Fruit fly (Drosophila melanogaster) whole organism, embryonic: ENCODE data around the gene CG18765.

ENCODE experiments used
- Atf3 ChIP-seq: fragments of 200-800 bp; sonication (Bioruptor generic); optimal IDR thresholded peaks from 3 replicates; lab custom pipeline; 2016; ENCODE audit warnings: missing biosample characterization, missing genetic modification characterization
- CG10979 ChIP-seq: fragments of 200-800 bp; sonication (Bioruptor generic); optimal IDR thresholded peaks from 2 replicates; lab custom pipeline; 2018; ENCODE audit warnings: missing biosample characterization, mild to moderate bottlenecking, missing genetic modification characterization, moderate library complexity
- CG12299 ChIP-seq: fragments of 200-800 bp; sonication (Bioruptor generic); optimal IDR thresholded peaks from 2 replicates; lab custom pipeline; 2018; ENCODE audit warnings: missing biosample characterization, mild to moderate bottlenecking, missing genetic modification characterization
- CG1233 ChIP-seq: fragments of 200-800 bp; sonication (Bioruptor generic); optimal IDR thresholded peaks from 4 replicates; lab custom pipeline; 2018; ENCODE audit warnings: missing biosample characterization, mild to moderate bottlenecking, missing genetic modification characterization
- CG13123 ChIP-seq: fragments of 200-800 bp; sonication (Bioruptor generic); optimal IDR thresholded peaks from 2 replicates; lab custom pipeline; 2016; ENCODE audit warnings: missing biosample characterization, missing genetic modification characterization
- CG14667 ChIP-seq: fragments of 200-800 bp; sonication (Bioruptor generic); IDR thresholded peaks from 2 replicates; pipeline ENCODE4 v1.3.6; 2022; ENCODE audit warnings: missing biosample characterization, missing genetic modification characterization
- CG15073 ChIP-seq: fragments of 200-800 bp; sonication (Bioruptor generic); optimal IDR thresholded peaks from 2 replicates; lab custom pipeline; 2016; ENCODE audit warnings: missing biosample characterization, missing genetic modification characterization
- CG1529 ChIP-seq: fragments of 200-800 bp; sonication (Bioruptor generic); optimal IDR thresholded peaks from 3 replicates; lab custom pipeline; 2018; ENCODE audit warnings: missing biosample characterization, missing genetic modification characterization
- CG18262 ChIP-seq: fragments of 200-800 bp; optimal IDR thresholded peaks from 3 replicates; lab custom pipeline; 2019; ENCODE audit warnings: missing biosample characterization, mild to moderate bottlenecking, missing genetic modification characterization, moderate library complexity
- CG18619 ChIP-seq: fragments of 200-800 bp; sonication (Bioruptor generic); optimal IDR thresholded peaks from 3 replicates; lab custom pipeline; 2017; ENCODE audit warnings: missing biosample characterization, mild to moderate bottlenecking, missing genetic modification characterization
- CG30020 ChIP-seq: fragments of 200-800 bp; optimal IDR thresholded peaks from 2 replicates; lab custom pipeline; 2019; ENCODE audit warnings: missing biosample characterization, mild to moderate bottlenecking, missing genetic modification characterization, moderate library complexity
- CG3065 ChIP-seq: fragments of 200-800 bp; sonication (Bioruptor generic); optimal IDR thresholded peaks from 2 replicates; lab custom pipeline; 2016; ENCODE audit warnings: missing biosample characterization, missing genetic modification characterization
- CG3163 ChIP-seq: fragments of 200-800 bp; sonication (Bioruptor generic); optimal IDR thresholded peaks from 3 replicates; lab custom pipeline; 2016; ENCODE audit warnings: missing biosample characterization, missing genetic modification characterization
- CG3995 ChIP-seq: fragments of 200-800 bp; sonication (Bioruptor generic); optimal IDR thresholded peaks from 3 replicates; lab custom pipeline; 2016; ENCODE audit warnings: missing biosample characterization, missing genetic modification characterization
- CG43689 ChIP-seq: fragments of 200-800 bp; sonication (Bioruptor generic); IDR thresholded peaks from 2 replicates; pipeline ENCODE4 v1.3.6; 2022; ENCODE audit warnings: missing biosample characterization, missing genetic modification characterization
- CG4707 ChIP-seq: fragments of 200-800 bp; sonication (Bioruptor generic); optimal IDR thresholded peaks from 2 replicates; lab custom pipeline; 2018; ENCODE audit warnings: missing biosample characterization, mild to moderate bottlenecking, missing genetic modification characterization, moderate library complexity
- CG6683 ChIP-seq: fragments of 200-800 bp; sonication (Bioruptor generic); optimal IDR thresholded peaks from 2 replicates; lab custom pipeline; 2017; ENCODE audit warnings: missing biosample characterization, mild to moderate bottlenecking, missing genetic modification characterization, missing genetic modification reagents
- CG6854 ChIP-seq: fragments of 200-800 bp; sonication (Bioruptor generic); optimal IDR thresholded peaks from 3 replicates; lab custom pipeline; 2017; ENCODE audit warnings: missing biosample characterization, mild to moderate bottlenecking, missing genetic modification characterization
- CG7372 ChIP-seq: fragments of 200-800 bp; sonication (Bioruptor generic); IDR thresholded peaks from 2 replicates; pipeline ENCODE4 v1.3.6; 2022; ENCODE audit warnings: missing biosample characterization, missing genetic modification characterization
- CG7928 ChIP-seq: fragments of 200-800 bp; sonication (Bioruptor generic); optimal IDR thresholded peaks from 2 replicates; lab custom pipeline; 2017; ENCODE audit warnings: missing biosample characterization, mild to moderate bottlenecking, missing genetic modification characterization
- CG8290 ChIP-seq, 3 experiments: fragments of 200-800 bp; sonication (Bioruptor generic); optimal IDR thresholded peaks; 2 replicates each; lab custom pipeline; 2016 to 2019; ENCODE audit warnings: missing biosample characterization in 3 of 3, missing genetic modification characterization in 3 of 3, mild to moderate bottlenecking in 2 of 3, moderate library complexity in 1 of 3
- Dll ChIP-seq: fragments of 200-800 bp; sonication (Bioruptor generic); IDR thresholded peaks from 4 replicates; pipeline ENCODE4 v1.3.6; 2022; ENCODE audit warnings: missing biosample characterization, missing genetic modification characterization; ENCODE audit not compliant: partially characterized antibody
- Hey ChIP-seq: fragments of 200-800 bp; sonication (Bioruptor generic); optimal IDR thresholded peaks from 3 replicates; lab custom pipeline; 2018; ENCODE audit warnings: missing biosample characterization, mild to moderate bottlenecking, missing genetic modification characterization
- Hmr ChIP-seq: fragments of 200-800 bp; sonication (Bioruptor generic); optimal IDR thresholded peaks from 3 replicates; lab custom pipeline; 2017; ENCODE audit warnings: mild to moderate bottlenecking, missing biosample characterization, missing genetic modification reagents, missing genetic modification characterization
- Lhr ChIP-seq: fragments of 200-800 bp; sonication (Bioruptor generic); optimal IDR thresholded peaks from 3 replicates; lab custom pipeline; 2017; ENCODE audit warnings: mild to moderate bottlenecking, missing biosample characterization, missing genetic modification reagents, missing genetic modification characterization
- MTF-1 ChIP-seq: fragments of 200-800 bp; sonication (Bioruptor generic); optimal IDR thresholded peaks from 2 replicates; lab custom pipeline; 2018; ENCODE audit warnings: missing biosample characterization, mild to moderate bottlenecking, missing genetic modification characterization, borderline replicate concordance
- Myb ChIP-seq: fragments of 200-800 bp; sonication (Bioruptor generic); optimal IDR thresholded peaks from 2 replicates; lab custom pipeline; 2016; ENCODE audit warnings: missing biosample characterization, missing genetic modification characterization
- NfI ChIP-seq: fragments of 200-800 bp; sonication (Bioruptor generic); optimal IDR thresholded peaks from 3 replicates; lab custom pipeline; 2018; ENCODE audit warnings: missing biosample characterization, mild to moderate bottlenecking, missing genetic modification characterization, moderate library complexity
- Spps ChIP-seq: fragments of 200-800 bp; sonication (Bioruptor generic); optimal IDR thresholded peaks from 2 replicates; lab custom pipeline; 2018; ENCODE audit warnings: missing biosample characterization, mild to moderate bottlenecking, missing genetic modification characterization
- abd-A ChIP-seq: fragments of 200-800 bp; sonication (Bioruptor generic); optimal IDR thresholded peaks from 3 replicates; lab custom pipeline; 2019; ENCODE audit warnings: missing biosample characterization, mild to moderate bottlenecking, missing genetic modification characterization, moderate library complexity
- amos ChIP-seq: fragments of 200-800 bp; sonication (Bioruptor generic); IDR thresholded peaks from 2 replicates; pipeline ENCODE4 v1.3.6; 2022; ENCODE audit warnings: missing biosample characterization, missing genetic modification characterization; ENCODE audit not compliant: partially characterized antibody
- ap ChIP-seq: fragments of 200-800 bp; sonication (Bioruptor generic); IDR thresholded peaks from 2 replicates; pipeline ENCODE4 v1.3.6; 2022; ENCODE audit warnings: missing biosample characterization, missing genetic modification characterization
- cas ChIP-seq: fragments of 200-800 bp; sonication (Bioruptor generic); IDR thresholded peaks from 2 replicates; pipeline ENCODE4 v1.3.6; 2022; ENCODE audit warnings: missing biosample characterization, missing genetic modification characterization
- chinmo ChIP-seq: fragments of 200-800 bp; sonication (Bioruptor generic); IDR thresholded peaks from 4 replicates; pipeline ENCODE4 v1.3.6; 2022; ENCODE audit warnings: missing biosample characterization, missing genetic modification characterization; ENCODE audit not compliant: partially characterized antibody
- crol ChIP-seq: fragments of 200-800 bp; sonication (Bioruptor generic); IDR thresholded peaks from 2 replicates; pipeline ENCODE4 v1.3.6; 2022; ENCODE audit warnings: missing biosample characterization, missing genetic modification characterization
- dmrt99B ChIP-seq: fragments of 200-800 bp; sonication (Bioruptor generic); optimal IDR thresholded peaks from 2 replicates; lab custom pipeline; 2018; ENCODE audit warnings: missing biosample characterization, mild to moderate bottlenecking, missing genetic modification characterization, moderate library complexity
- emc ChIP-seq: fragments of 200-800 bp; sonication (Bioruptor generic); optimal IDR thresholded peaks from 2 replicates; lab custom pipeline; 2016; ENCODE audit warnings: missing biosample characterization, missing genetic modification characterization
- gcm ChIP-seq: fragments of 200-800 bp; sonication (Bioruptor generic); optimal IDR thresholded peaks from 2 replicates; lab custom pipeline; 2019; ENCODE audit warnings: missing biosample characterization, mild to moderate bottlenecking, missing genetic modification characterization, moderate library complexity
- grau ChIP-seq: fragments of 200-800 bp; optimal IDR thresholded peaks from 3 replicates; lab custom pipeline; 2019; ENCODE audit warnings: missing biosample characterization, mild to moderate bottlenecking, missing genetic modification characterization, moderate library complexity
- inv ChIP-seq: fragments of 200-800 bp; sonication (Bioruptor generic); IDR thresholded peaks from 2 replicates; pipeline ENCODE4 v1.3.6; 2022; ENCODE audit warnings: missing biosample characterization, missing genetic modification characterization; ENCODE audit not compliant: partially characterized antibody
- jing ChIP-seq: fragments of 200-800 bp; sonication (Bioruptor generic); optimal IDR thresholded peaks from 2 replicates; lab custom pipeline; 2018; ENCODE audit warnings: missing biosample characterization, mild to moderate bottlenecking, missing genetic modification characterization
- otp ChIP-seq: fragments of 200-800 bp; sonication (Bioruptor generic); IDR thresholded peaks from 3 replicates; pipeline ENCODE4, ENCODE4 v1.3.6; 2022; ENCODE audit warnings: missing biosample characterization, missing genetic modification characterization
- pfk ChIP-seq: fragments of 200-800 bp; sonication (Bioruptor generic); optimal IDR thresholded peaks from 2 replicates; lab custom pipeline; 2018; ENCODE audit warnings: missing biosample characterization, mild to moderate bottlenecking, missing genetic modification characterization, moderate library complexity
- pnt ChIP-seq: fragments of 200-800 bp; sonication (Bioruptor generic); optimal IDR thresholded peaks from 3 replicates; lab custom pipeline; 2016; ENCODE audit warnings: missing biosample characterization, missing genetic modification characterization
- rib ChIP-seq: fragments of 200-800 bp; sonication (Bioruptor generic); IDR thresholded peaks from 2 replicates; pipeline ENCODE4 v1.3.6; 2022; ENCODE audit warnings: missing biosample characterization, missing genetic modification characterization
- ro ChIP-seq: fragments of 200-800 bp; sonication (Bioruptor generic); IDR thresholded peaks from 2 replicates; pipeline ENCODE4 v1.3.6; 2022; ENCODE audit warnings: missing biosample characterization, missing genetic modification characterization
- sqz ChIP-seq: fragments of 200-800 bp; sonication (Bioruptor generic); optimal IDR thresholded peaks from 3 replicates; lab custom pipeline; 2018; ENCODE audit warnings: missing biosample characterization, mild to moderate bottlenecking, missing genetic modification characterization
- stc ChIP-seq: fragments of 200-800 bp; sonication (Bioruptor generic); IDR thresholded peaks from 2 replicates; pipeline ENCODE4 v1.3.6; 2022; ENCODE audit warnings: missing biosample characterization, missing genetic modification characterization
- wdn ChIP-seq: fragments of 200-800 bp; sonication (Bioruptor generic); IDR thresholded peaks from 2 replicates; pipeline ENCODE4 v1.3.6; 2022; ENCODE audit warnings: missing biosample characterization, missing genetic modification characterization
- zf30C ChIP-seq: fragments of 200-800 bp; sonication (Bioruptor generic); optimal IDR thresholded peaks from 3 replicates; lab custom pipeline; 2018; ENCODE audit warnings: missing biosample characterization, mild to moderate bottlenecking, missing genetic modification characterization

Gene CG18765

dm6 chr3R:11678016-11678415 lies 13.6 kb downstream of the CG18765 start, which contains the start of gene CG18476 (continued):
- TF ChIP-seq CG1529 (peak; percentile 75), sqz (GFP tag; lab: Kevin White, UChicago) (no peak), inv (GFP tag; lab: Robert Waterston, UW) (no peak), amos (GFP tag; lab: Robert Waterston, UW) (no peak), NfI (peak; percentile 88), CG18262 (peak; percentile 94), CG12299 (tag; lab: Kevin White, UChicago) (peak; percentile 89), CG13123 (peak; percentile 66), CG18619 (GFP tag; lab: Kevin White, UChicago) (peak; percentile 82), Hmr (peak; percentile 91), otp (GFP tag; lab: Robert Waterston, UW) (peak; percentile 75; the same call in 2 of the 3 replicates), cas (peak; percentile 93), CG43689 (peak; percentile 66; the same call in 1 of the 2 replicates), CG7928 (GFP tag; lab: Kevin White, UChicago) (peak; percentile 60), Myb (peak; percentile 26), CG3995 (GFP tag; lab: Kevin White, UChicago) (peak; percentile 98), crol (GFP tag; lab: Robert Waterston, UW) (no peak), ap (GFP tag; lab: Robert Waterston, UW) (peak; percentile 83), CG30020 (tag; lab: Kevin White, UChicago) (peak; percentile 77), Dll (GFP tag; lab: Robert Waterston, UW) (no peak), CG1233 (GFP tag; lab: Kevin White, UChicago) (peak; percentile 91), Atf3 (peak; percentile 52), Hey (tag; lab: Kevin White, UChicago) (no peak), CG3065 (peak; percentile 59), CG14667 (GFP tag; lab: Robert Waterston, UW) (peak; percentile 88), dmrt99B (tag; lab: Kevin White, UChicago) (peak; percentile 94), CG10979 (tag; lab: Kevin White, UChicago) (peak; percentile 93), CG15073 (GFP tag; lab: Kevin White, UChicago) (no peak), chinmo (GFP tag; lab: Robert Waterston, UW) (no peak), CG7372 (GFP tag; lab: Robert Waterston, UW) (peak; percentile 95), jing (GFP tag; lab: Kevin White, UChicago) (peak; percentile 63), emc (GFP tag; lab: Kevin White, UChicago) (peak; percentile 42), gcm (peak; percentile 92), Spps (tag; lab: Kevin White, UChicago) (peak; percentile 88), CG6854 (GFP tag; lab: Kevin White, UChicago) (peak; percentile 64), rib (peak; percentile 83), CG6683 (GFP tag; lab: Kevin White, UChicago) (peak; percentile 73), zf30C (GFP tag; lab: Kevin White, UChicago) (no peak), Lhr (GFP tag; lab: Kevin White, UChicago) (peak; percentile 64), CG8290 (GFP tag; optimal IDR thresholded peaks at IDR 0.05; lab: Kevin White, UChicago) (peak; percentile 78), CG8290 (tag; optimal IDR thresholded peaks at IDR 0.05; lab: Kevin White, UChicago) (peak in 1 of 2 experiments; percentile 63), wdn (GFP tag; lab: Robert Waterston, UW) (peak; percentile 86), abd-A (no peak), pfk (GFP tag; lab: Kevin White, UChicago) (no peak), CG4707 (GFP tag; lab: Kevin White, UChicago) (peak; percentile 17), grau (tag; lab: Kevin White, UChicago) (peak; percentile 94), MTF-1 (GFP tag; lab: Kevin White, UChicago) (peak; percentile 59), pnt (GFP tag; lab: Kevin White, UChicago) (peak; percentile 37), CG3163 (GFP tag; lab: Kevin White, UChicago) (peak; percentile 18), stc (GFP tag; lab: Robert Waterston, UW) (peak; percentile 94), ro (GFP tag; lab: Robert Waterston, UW) (peak; percentile 52)
